Fruit fly (Drosophila melanogaster): ENCODE measurements around the gene Nup35.

The Nup35 gene

DNA sequence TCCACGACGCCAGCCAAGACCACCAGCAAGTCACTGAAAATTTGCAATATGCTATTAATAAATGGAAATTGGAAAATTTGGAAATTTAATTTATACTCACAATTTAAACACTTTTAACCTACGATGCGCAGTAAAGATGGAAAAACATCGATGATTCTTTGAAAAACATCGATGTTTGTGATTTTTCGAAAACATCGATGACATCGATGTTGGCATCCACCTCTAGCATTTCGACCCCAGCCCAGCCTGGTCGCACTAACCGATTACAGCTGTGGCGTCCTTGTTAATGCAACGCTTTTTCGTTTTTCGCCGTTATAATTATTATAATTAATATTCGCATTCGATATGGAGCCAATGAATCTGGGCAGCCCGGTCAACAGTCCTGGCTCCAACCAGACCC is at the start of gene Nup35:
Gene Nup35, plus strand, starts transcription at position 222 of the 400 bp plus-strand sequence.
- no peak for TF ChIP-seq CG17801 (GFP tag; optimal IDR thresholded peaks at IDR 0.05; ENCODE audit: partially characterized antibody)

dm6 chrX:18613434-18613833 is 34.5 kb upstream of the Nup35 start:
- TF ChIP-seq CG17801 (GFP tag; optimal IDR thresholded peaks at IDR 0.05; ENCODE audit: partially characterized antibody), result no peak

- no peak for TF ChIP-seq CG17801 (GFP tag; optimal IDR thresholded peaks at IDR 0.05; ENCODE audit: partially characterized antibody)
These were observed 30.5 kb upstream of the Nup35 start, which contains the start of gene CG15040 for dm6 chrX:18617489-18617888. Gene CG15040, minus strand, starts transcription at chrX:18617589.

DNA sequence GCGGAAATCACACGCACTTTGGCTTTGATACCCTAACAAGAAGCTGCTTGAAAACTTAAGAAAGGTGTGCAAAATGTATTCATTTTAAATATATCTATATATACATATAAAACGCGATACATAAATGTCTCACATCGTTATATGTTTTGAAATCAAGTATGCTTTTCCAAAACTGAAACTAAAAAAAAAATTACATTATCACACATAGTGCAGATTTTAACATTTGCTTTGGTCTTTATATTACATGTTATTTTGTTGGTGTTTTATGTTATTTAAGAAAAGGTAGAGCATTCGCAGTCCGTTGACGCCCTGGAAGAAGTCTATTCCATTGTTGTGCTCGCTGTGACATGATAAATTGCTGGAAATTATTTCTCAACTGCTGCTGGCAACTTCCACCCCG is 29.9 kb upstream of the Nup35 start:
- no peak for TF ChIP-seq CG17801 (GFP tag; optimal IDR thresholded peaks at IDR 0.05; ENCODE audit: partially characterized antibody)

DNA sequence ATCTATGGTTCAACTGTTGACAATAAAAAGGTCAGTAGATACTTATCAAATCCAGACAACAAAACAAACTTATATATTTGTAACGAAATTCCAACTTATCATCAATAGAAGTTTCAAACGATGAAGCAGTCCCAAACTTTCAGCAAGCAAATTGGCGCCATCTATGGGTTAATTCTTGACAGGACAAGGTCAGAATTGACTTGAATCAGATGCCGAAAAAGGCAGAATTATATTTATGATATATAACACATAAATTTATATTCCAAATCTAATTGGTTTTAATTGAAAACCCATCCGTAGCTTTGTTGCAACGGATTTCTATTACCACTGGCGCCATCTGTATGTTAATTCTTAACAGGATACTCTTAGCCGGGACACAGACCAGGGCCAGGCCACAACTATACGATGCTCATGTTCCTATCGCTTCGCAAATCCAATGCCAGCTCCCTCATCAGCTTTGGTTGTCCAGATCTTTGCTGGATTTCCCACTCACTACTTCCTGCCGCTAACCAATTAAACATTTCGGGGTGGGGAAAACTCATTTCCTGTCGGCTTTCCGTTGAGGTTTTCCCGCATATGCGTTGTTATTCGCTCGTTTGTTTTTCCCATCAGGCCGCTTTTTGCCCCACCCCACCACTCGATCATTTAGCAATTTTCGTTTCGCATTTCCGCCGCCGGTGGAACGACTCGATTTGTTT is 26.2 kb upstream of the Nup35 start:
- TF ChIP-seq CG17801 (GFP tag; optimal IDR thresholded peaks at IDR 0.05; ENCODE audit: partially characterized antibody), result no peak

- no peak for TF ChIP-seq CG17801 (GFP tag; optimal IDR thresholded peaks at IDR 0.05; ENCODE audit: partially characterized antibody)
These were observed 21.0 kb upstream of the Nup35 start for dm6 chrX:18627002-18627401.

dm6 chrX:18630990-18631389 is 17.0 kb upstream of the Nup35 start:
- TF ChIP-seq CG17801 (GFP tag; optimal IDR thresholded peaks at IDR 0.05; ENCODE audit: partially characterized antibody), result no peak

- peak; percentile 6 for TF ChIP-seq CG17801 (GFP tag; optimal IDR thresholded peaks at IDR 0.05; ENCODE audit: partially characterized antibody)
These were observed 13.3 kb upstream of the Nup35 start, which contains the start of gene wgn for dm6 chrX:18634716-18635115. Gene wgn, minus strand, starts transcription at chrX:18634908.

DNA sequence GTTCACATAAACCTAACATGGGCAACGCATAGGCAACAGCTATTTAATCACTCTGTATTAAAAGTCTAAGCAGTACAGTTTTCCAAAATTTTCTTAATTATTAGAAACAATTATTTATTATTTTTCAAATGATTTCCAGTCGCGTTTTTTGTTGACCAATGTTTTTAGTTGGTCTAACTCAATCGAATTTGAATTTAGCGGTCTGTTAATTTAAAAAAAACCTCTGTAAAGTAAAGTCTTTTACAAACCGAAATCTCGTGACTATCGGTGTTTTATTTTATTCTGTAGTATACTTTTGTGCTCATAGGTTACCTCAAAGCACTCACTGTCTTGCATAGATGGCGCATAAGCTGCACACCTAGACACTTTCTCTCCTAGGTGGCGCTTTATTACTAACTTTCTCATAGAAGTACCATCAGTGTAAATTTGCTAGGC is 12.8 kb upstream of the Nup35 start:
- no peak for TF ChIP-seq CG17801 (GFP tag; optimal IDR thresholded peaks at IDR 0.05; ENCODE audit: partially characterized antibody)

DNA sequence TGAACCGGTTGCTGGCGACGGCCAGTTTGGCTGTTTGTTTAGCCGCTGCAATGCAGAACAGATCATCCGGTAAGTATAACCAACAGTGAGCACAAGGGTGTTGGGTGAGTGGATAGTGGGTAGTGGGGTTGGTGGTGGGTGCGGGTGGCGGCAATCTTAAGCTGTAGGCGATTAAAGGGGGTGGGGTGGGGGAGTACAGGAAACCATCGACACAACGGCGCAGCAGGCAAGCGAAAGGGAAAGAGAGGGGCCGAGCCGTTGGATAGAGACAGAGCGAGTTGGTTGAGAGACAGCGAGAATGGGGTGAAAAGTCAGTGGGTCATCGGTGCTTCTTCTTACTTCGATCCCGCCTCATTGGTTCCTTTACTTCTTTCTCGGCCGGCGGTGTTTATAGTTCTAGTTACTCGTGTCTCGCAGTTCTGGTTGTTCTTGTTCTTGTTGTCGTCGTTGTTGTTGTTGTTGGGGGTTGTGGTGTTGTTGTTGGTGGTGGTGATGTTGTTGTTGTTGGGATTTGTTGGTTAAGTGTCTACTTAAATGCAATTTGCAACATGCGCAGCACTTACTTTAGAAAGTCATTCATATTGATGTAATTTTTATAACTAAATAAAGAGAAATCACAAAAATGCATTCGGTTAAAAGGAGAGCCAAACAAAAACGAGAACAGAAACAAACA is 11.6 kb upstream of the Nup35 start:
- TF ChIP-seq CG17801 (GFP tag; optimal IDR thresholded peaks at IDR 0.05; ENCODE audit: partially characterized antibody), result no peak

DNA sequence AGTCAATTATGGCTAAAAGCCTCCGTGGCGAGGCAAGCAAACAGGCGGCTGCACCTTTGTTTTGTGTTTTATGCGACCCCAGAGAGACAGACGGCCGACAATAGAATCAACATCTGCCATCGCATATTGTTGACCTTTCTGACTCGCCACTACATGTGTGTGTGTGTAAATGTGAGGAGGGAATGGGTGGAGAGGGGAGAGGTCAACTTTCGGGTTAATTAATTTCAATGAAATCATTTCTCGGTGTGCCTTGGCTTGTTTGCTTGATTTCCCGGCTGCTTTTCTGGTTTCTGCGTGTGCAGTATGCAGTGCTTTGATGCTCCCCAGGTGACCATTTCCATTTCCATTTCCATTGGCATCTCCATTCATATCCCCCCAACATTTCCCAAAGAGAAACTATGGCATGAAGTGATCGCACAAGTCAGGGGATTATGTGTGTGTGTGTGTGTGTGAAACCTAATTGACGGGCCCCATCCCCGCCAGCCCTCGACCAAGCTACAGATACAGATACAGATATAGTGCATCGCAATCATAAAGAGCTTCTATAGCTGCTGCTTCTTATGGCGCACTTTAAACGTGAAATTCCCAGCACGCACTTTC is 4.8 kb upstream of the Nup35 start:
- TF ChIP-seq CG17801 (GFP tag; optimal IDR thresholded peaks at IDR 0.05; ENCODE audit: partially characterized antibody), result no peak

- peak; percentile 76 for TF ChIP-seq CG17801 (GFP tag; optimal IDR thresholded peaks at IDR 0.05; ENCODE audit: partially characterized antibody)
These were observed 3.1 kb upstream of the Nup35 start for dm6 chrX:18644890-18645289.

DNA sequence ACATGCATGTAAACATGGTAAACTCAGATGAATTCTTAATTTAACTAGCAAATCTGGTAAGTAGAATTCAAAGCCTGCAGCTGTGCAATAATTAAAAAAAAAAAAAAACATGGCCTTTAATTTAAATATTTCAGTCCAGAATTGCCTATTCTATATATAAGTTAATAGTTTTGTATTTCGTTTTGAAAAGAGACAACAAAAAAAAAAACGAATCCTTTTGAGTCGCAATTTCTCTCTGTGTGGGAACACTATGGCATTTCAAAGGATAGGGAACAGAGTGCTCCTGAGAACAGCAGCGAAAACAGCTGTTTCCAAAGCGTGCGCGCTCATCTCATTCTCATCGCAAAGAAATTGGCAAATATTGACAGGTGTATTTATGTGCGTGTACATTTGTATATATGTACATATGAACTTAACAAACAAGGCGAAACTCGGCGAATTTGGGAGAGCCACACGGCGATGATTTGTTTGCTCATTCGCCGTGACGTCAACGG is 2.2 kb upstream of the Nup35 start:
- TF ChIP-seq CG17801 (GFP tag; optimal IDR thresholded peaks at IDR 0.05; ENCODE audit: partially characterized antibody), result no peak

DNA sequence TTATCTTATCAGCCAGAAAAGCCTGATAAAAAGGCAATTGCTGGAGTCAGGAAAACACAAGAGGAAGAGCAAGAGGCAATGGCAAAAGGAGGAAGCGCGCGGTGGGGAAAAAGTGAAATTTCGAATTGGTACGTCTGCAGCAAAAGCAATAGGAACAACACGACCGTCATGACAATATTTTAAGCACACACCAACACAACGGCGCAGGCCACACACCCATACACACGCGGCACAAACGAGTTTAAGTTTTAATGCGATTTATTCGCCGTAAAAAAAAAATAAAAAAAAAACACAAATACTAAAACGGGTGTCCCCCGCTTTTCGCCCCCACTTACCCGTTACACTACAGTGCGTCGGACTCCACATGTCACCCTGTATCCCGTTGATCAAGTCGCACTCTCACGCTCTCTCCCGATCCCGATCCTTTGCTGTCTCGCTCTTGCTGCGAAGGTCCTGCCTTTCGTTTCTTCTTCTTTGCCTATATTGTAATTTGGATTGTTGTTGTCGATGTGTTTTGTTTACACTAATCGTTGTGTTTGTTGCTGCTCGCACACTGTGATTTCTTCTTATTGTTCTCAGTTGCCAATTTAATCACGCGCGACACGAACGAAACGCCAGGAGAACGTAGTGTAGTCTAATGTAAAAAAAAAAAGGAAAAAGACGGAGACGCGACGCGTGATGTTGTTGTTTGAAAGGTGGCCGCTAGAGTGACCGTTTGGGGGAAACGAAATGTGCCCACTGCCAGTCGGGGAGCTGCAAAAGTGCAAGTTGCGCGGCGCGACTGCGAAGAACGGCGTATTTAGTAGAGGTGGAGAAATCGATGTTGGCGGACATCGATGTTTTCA is 905 bp upstream of the Nup35 start, which contains the start of gene Rip11:
Gene Rip11, minus strand, starts transcription at position 794 of the 845 bp plus-strand sequence.
- peak; percentile 16 for TF ChIP-seq CG17801 (GFP tag; optimal IDR thresholded peaks at IDR 0.05; ENCODE audit: partially characterized antibody)

DNA sequence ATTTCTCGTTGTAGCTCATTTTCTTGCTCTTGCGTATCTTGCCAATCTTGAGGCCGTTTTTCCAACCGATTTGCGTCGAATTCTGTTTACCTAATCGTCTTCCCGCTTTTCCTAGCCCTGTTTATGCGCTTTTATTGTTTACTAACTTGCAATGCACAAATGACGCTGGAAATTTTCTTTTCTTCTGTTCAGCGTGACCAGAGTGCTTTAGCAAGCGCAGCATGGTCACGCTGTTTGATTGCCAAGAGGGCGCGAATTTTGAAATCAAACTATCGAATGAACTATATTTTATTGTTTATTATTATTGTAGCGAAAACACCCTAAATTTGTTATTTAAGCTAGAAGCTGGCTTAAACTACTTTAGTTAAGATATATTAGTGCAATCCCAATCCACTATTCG is 2.3 kb downstream of the Nup35 start, which contains the start of gene Hou:
Gene Hou, minus strand, starts transcription at position 193 of the 400 bp plus-strand sequence.
- no peak for TF ChIP-seq CG17801 (GFP tag; optimal IDR thresholded peaks at IDR 0.05; ENCODE audit: partially characterized antibody)

Measured in ovary, adult (tissue).